Fruit fly (Drosophila melanogaster): Measurements from ENCODE around the gene Alms1a.

dm6 chrX:4684444-4684924 is 48.7 kb upstream of the Alms1a start:
- TF ChIP-seq Ets21C (GFP tag; optimal IDR thresholded peaks at IDR 0.05) (peak; percentile 82), CG34406 (GFP tag; optimal IDR thresholded peaks at IDR 0.05) (peak; percentile 79), pdm3 (GFP tag; optimal IDR thresholded peaks at IDR 0.05) (peak; percentile 84), fd59A (GFP tag; optimal IDR thresholded peaks at IDR 0.05) (peak; percentile 27), CG6854 (GFP tag; optimal IDR thresholded peaks at IDR 0.05) (peak; percentile 67), CG6808 (GFP tag; optimal IDR thresholded peaks at IDR 0.05) (peak; percentile 53), CG15336 (GFP tag; IDR thresholded peaks at IDR 0.05) (peak; percentile 73), acj6 (GFP tag; optimal IDR thresholded peaks at IDR 0.05) (peak; percentile 79), lz (GFP tag; optimal IDR thresholded peaks at IDR 0.05) (peak; percentile 91)

All from whole organism, prepupa.